Fruit fly (Drosophila melanogaster) whole organism: Measurements from ENCODE around the gene CG4362.

Source experiments
- CG8478 ChIP-seq: fragments of >200 bp; optimal IDR thresholded peaks from 2 replicates; lab custom pipeline; 2018; ENCODE audit warnings: inconsistent platforms
- pan ChIP-seq: fragments of >200 bp; optimal IDR thresholded peaks from 2 replicates; lab custom pipeline; 2017
- psq ChIP-seq: fragments of >200 bp; optimal IDR thresholded peaks from 2 replicates; lab custom pipeline; 2017

- TF ChIP-seq CG8478 (lab: Kevin White, UChicago) (peak; percentile 6), pan (no peak), psq (lab: Kevin White, UChicago) (no peak)
These were observed 50.0 kb downstream of the CG4362 start for dm6 chr3R:20257180-20257936.
